Worm (Caenorhabditis elegans) whole organism, young adult: ENCODE data around the gene gpx-3.

Experiments
- B0035.1 ChIP-seq: sonication (generic microtip); optimal IDR thresholded peaks from 2 replicates; lab custom pipeline; 2016; ENCODE audit warnings: missing genetic modification characterization, mild to moderate bottlenecking, missing compliant biosample characterization, missing genotype, missing genetic modification reagents
- C06A6.2 ChIP-seq: fragments of 200-800 bp; sonication (Bioruptor generic); conservative IDR thresholded peaks from 2 replicates; pipeline ENCODE4 v1.3.6; 2022; ENCODE audit warnings: missing genetic modification characterization, missing compliant biosample characterization
- F37B4.10 ChIP-seq: fragments of 200-800 bp; sonication (Bioruptor generic); IDR thresholded peaks from 2 replicates; pipeline ENCODE4 v1.3.6; 2022; ENCODE audit warnings: missing genetic modification characterization, missing compliant biosample characterization
- K12H6.12 ChIP-seq: fragments of 200-800 bp; sonication (Bioruptor generic); optimal IDR thresholded peaks from 2 replicates; lab custom pipeline; 2018; ENCODE audit warnings: mild to moderate bottlenecking, missing genetic modification characterization, missing compliant biosample characterization
- T26A5.8 ChIP-seq: sonication (generic microtip); optimal IDR thresholded peaks from 2 replicates; lab custom pipeline; 2016; ENCODE audit warnings: missing genetic modification characterization, missing compliant biosample characterization
- Y53G8AR.9 ChIP-seq: fragments of 200-800 bp; sonication (Bioruptor generic); conservative IDR thresholded peaks from 2 replicates; pipeline ENCODE4 v1.3.6; 2022; ENCODE audit warnings: missing genetic modification reagents, missing genetic modification characterization, missing compliant biosample characterization
- Y79H2A.3 ChIP-seq: fragments of 200-800 bp; sonication (Bioruptor generic); conservative IDR thresholded peaks from 2 replicates; pipeline ENCODE4 v1.3.6; 2022; ENCODE audit warnings: missing genetic modification reagents, missing genetic modification characterization, missing compliant biosample characterization
- atf-7 ChIP-seq: sonication (generic microtip); optimal IDR thresholded peaks from 2 replicates; lab custom pipeline; 2017; ENCODE audit warnings: mild to moderate bottlenecking, missing genetic modification characterization, missing compliant biosample characterization
- attf-5 ChIP-seq: fragments of 200-800 bp; sonication (Bioruptor generic); optimal IDR thresholded peaks from 2 replicates; lab custom pipeline; 2018; ENCODE audit warnings: mild to moderate bottlenecking, missing genetic modification characterization, missing compliant biosample characterization
- bed-1 ChIP-seq: fragments of 200-800 bp; sonication (Bioruptor generic); IDR thresholded peaks from 2 replicates; pipeline ENCODE4 v1.3.6; 2022; ENCODE audit warnings: missing genetic modification reagents, missing genetic modification characterization, missing compliant biosample characterization
- cebp-1 ChIP-seq, 2 experiments: fragments of 200-800 bp in 1 of 2; sonication (Bioruptor generic) in 1 of 2; sonication (generic microtip) in 1 of 2; IDR thresholded peaks in 1 of 2; optimal IDR thresholded peaks in 1 of 2; 2 replicates each; pipeline versions ENCODE4 v1.3.6 to Lab custom; 2017 to 2022; ENCODE audit warnings: missing compliant biosample characterization in 2 of 2, missing genetic modification characterization in 2 of 2, mild to moderate bottlenecking in 1 of 2, missing genetic modification reagents in 1 of 2, moderate library complexity in 1 of 2
- cebp-2 ChIP-seq: fragments of 200-800 bp; sonication (Bioruptor generic); IDR thresholded peaks from 2 replicates; pipeline ENCODE4 v1.3.6; 2022; ENCODE audit warnings: missing genetic modification characterization, missing compliant biosample characterization
- ceh-100 ChIP-seq: fragments of 200-800 bp; sonication (Bioruptor generic); IDR thresholded peaks from 2 replicates; pipeline ENCODE4 v1.3.6; 2022; ENCODE audit warnings: missing genetic modification reagents, missing genetic modification characterization, missing compliant biosample characterization
- ceh-40 ChIP-seq: fragments of 200-800 bp; sonication (Bioruptor generic); IDR thresholded peaks from 2 replicates; pipeline ENCODE4 v1.3.6; 2022; ENCODE audit warnings: missing genetic modification characterization, missing compliant biosample characterization
- ceh-79 ChIP-seq: sonication (generic microtip); optimal IDR thresholded peaks from 2 replicates; lab custom pipeline; 2017; ENCODE audit warnings: mild to moderate bottlenecking, missing genetic modification characterization, missing compliant biosample characterization
- dox-1 ChIP-seq: fragments of 200-800 bp; sonication (Bioruptor generic); IDR thresholded peaks from 2 replicates; pipeline ENCODE4 v1.3.6; 2022; ENCODE audit warnings: missing genetic modification reagents, missing genetic modification characterization, missing compliant biosample characterization
- dpl-1 ChIP-seq: fragments of 150-350 bp; optimal IDR thresholded peaks from 2 replicates; lab custom pipeline; 2014; ENCODE audit warnings: missing biosample characterization, missing genetic modification reagents, missing genetic modification characterization
- egrh-3 ChIP-seq: fragments of 200-800 bp; sonication (Bioruptor generic); IDR thresholded peaks from 2 replicates; pipeline ENCODE4 v1.3.6; 2022; ENCODE audit warnings: missing genetic modification reagents, missing genetic modification characterization, missing compliant biosample characterization
- ets-4 ChIP-seq: fragments of 200-800 bp; sonication (Bioruptor generic); optimal IDR thresholded peaks from 2 replicates; lab custom pipeline; 2018; ENCODE audit warnings: mild to moderate bottlenecking, missing genetic modification characterization, missing compliant biosample characterization
- fkh-3 ChIP-seq: sonication (generic microtip); optimal IDR thresholded peaks from 2 replicates; lab custom pipeline; 2016; ENCODE audit warnings: mild to moderate bottlenecking, missing genetic modification characterization, missing compliant biosample characterization
- him-1 ChIP-seq: sonication (generic microtip); optimal IDR thresholded peaks from 2 replicates; lab custom pipeline; 2016; ENCODE audit warnings: missing genotype, missing genetic modification reagents, missing genetic modification characterization, missing compliant biosample characterization
- hlh-26 ChIP-seq: fragments of 200-800 bp; sonication (Bioruptor generic); conservative IDR thresholded peaks from 2 replicates; pipeline ENCODE4 v1.3.6; 2022; ENCODE audit warnings: missing genetic modification reagents, missing genetic modification characterization, missing compliant biosample characterization
- let-526 ChIP-seq: fragments of 200-800 bp; sonication (Bioruptor generic); IDR thresholded peaks from 2 replicates; pipeline ENCODE4 v1.3.6; 2022; ENCODE audit warnings: missing genetic modification reagents, missing genetic modification characterization, missing compliant biosample characterization
- let-607 ChIP-seq, 2 experiments: fragments of 200-800 bp in 1 of 2; sonication (Bioruptor generic) in 1 of 2; sonication (generic microtip) in 1 of 2; optimal IDR thresholded peaks; 2 replicates each; lab custom pipeline; 2016 to 2018; ENCODE audit warnings: mild to moderate bottlenecking in 2 of 2, missing compliant biosample characterization in 2 of 2, missing genetic modification characterization in 2 of 2, moderate library complexity in 2 of 2, missing genotype in 1 of 2
- lin-26 ChIP-seq: fragments of 200-800 bp; sonication (Bioruptor generic); IDR thresholded peaks from 2 replicates; pipeline ENCODE4 v1.3.6; 2022; ENCODE audit warnings: missing genetic modification reagents, missing genetic modification characterization, missing compliant biosample characterization
- lin-40 ChIP-seq: sonication (generic microtip); optimal IDR thresholded peaks from 2 replicates; lab custom pipeline; 2016; ENCODE audit warnings: missing genetic modification characterization, mild to moderate bottlenecking, missing compliant biosample characterization, missing genotype, missing genetic modification reagents
- madf-8 ChIP-seq: fragments of 200-800 bp; sonication (Bioruptor generic); conservative IDR thresholded peaks from 2 replicates; pipeline ENCODE4 v1.3.6; 2022; ENCODE audit warnings: missing genetic modification reagents, missing genetic modification characterization, missing compliant biosample characterization
- nfya-2 ChIP-seq: fragments of 200-800 bp; sonication (Bioruptor generic); IDR thresholded peaks from 2 replicates; pipeline ENCODE4 v1.3.6; 2022; ENCODE audit warnings: missing genetic modification reagents, missing genetic modification characterization, missing compliant biosample characterization
- nhr-80 ChIP-seq: sonication (generic microtip); optimal IDR thresholded peaks from 2 replicates; lab custom pipeline; 2016; ENCODE audit warnings: missing genetic modification characterization, missing compliant biosample characterization
- snpc-3.4 ChIP-seq: sonication (generic microtip); optimal IDR thresholded peaks from 2 replicates; lab custom pipeline; 2017; ENCODE audit warnings: missing genetic modification characterization, mild to moderate bottlenecking, missing compliant biosample characterization, antibody characterized with exemption, moderate library complexity, missing genotype, missing genetic modification reagents
- snpc-4 ChIP-seq, 5 experiments: fragments of 150-350 bp in 1 of 5; sonication (generic microtip) in 4 of 5; optimal IDR thresholded peaks; 2 replicates each; lab custom pipeline; 2014 to 2018; ENCODE audit warnings: missing genetic modification characterization in 5 of 5, missing biosample characterization in 3 of 5, antibody characterized with exemption in 2 of 5, mild to moderate bottlenecking in 2 of 5, missing compliant biosample characterization in 2 of 5, missing genotype in 2 of 5, moderate library complexity in 2 of 5, missing genetic modification reagents in 1 of 5
- somi-1 ChIP-seq: fragments of 200-800 bp; sonication (Bioruptor generic); optimal IDR thresholded peaks from 2 replicates; lab custom pipeline; 2018; ENCODE audit warnings: mild to moderate bottlenecking, missing genetic modification characterization, missing compliant biosample characterization
- sptf-2 ChIP-seq: fragments of 200-800 bp; sonication (Bioruptor generic); optimal IDR thresholded peaks from 2 replicates; lab custom pipeline; 2018; ENCODE audit warnings: mild to moderate bottlenecking, missing genetic modification characterization, missing compliant biosample characterization
- tlf-1 ChIP-seq: fragments of 200-800 bp; sonication (Bioruptor generic); optimal IDR thresholded peaks from 2 replicates; lab custom pipeline; 2018; ENCODE audit warnings: mild to moderate bottlenecking, missing genetic modification characterization, missing compliant biosample characterization
- xnd-1 ChIP-seq: sonication (generic microtip); optimal IDR thresholded peaks from 2 replicates; lab custom pipeline; 2016; ENCODE audit warnings: missing genotype, missing genetic modification reagents, missing genetic modification characterization, missing compliant biosample characterization
- zfh-2 ChIP-seq: fragments of 200-800 bp; sonication (Bioruptor generic); conservative IDR thresholded peaks from 2 replicates; pipeline ENCODE4 v1.3.6; 2022; ENCODE audit warnings: missing genetic modification reagents, missing genetic modification characterization, missing compliant biosample characterization
- ztf-18 ChIP-seq: sonication (generic microtip); optimal IDR thresholded peaks from 2 replicates; lab custom pipeline; 2016; ENCODE audit warnings: missing genotype, mild to moderate bottlenecking, missing genetic modification characterization, missing compliant biosample characterization
- ztf-22 ChIP-seq: fragments of 200-800 bp; sonication (Bioruptor generic); optimal IDR thresholded peaks from 2 replicates; lab custom pipeline; 2018; ENCODE audit warnings: mild to moderate bottlenecking, missing genetic modification characterization, moderate library complexity, missing compliant biosample characterization
- ztf-26 ChIP-seq: sonication (generic microtip); optimal IDR thresholded peaks from 2 replicates; lab custom pipeline; 2017; ENCODE audit warnings: missing genetic modification characterization, missing compliant biosample characterization

Gene gpx-3

DNA sequence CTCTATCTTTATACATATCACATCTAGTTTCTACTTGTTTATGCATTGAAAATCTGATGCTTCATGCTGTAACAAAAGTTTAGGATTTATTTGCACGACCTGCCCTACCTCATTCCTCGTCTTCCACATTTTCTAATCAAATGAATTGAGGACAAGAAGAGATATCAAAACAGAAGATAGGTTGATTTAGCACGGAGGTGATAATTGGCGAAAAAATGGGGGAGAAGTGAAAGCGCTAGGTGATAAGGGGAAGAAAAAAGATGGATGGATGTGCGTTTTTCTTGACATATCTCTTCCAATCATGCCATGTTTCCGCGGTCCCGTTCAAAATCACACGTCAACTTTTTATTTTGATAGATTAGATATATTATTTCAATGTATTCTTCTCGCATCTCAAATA, 20.4 kb downstream of the gpx-3 start:
- TF ChIP-seq snpc-4 (GFP tag; optimal IDR thresholded peaks at IDR 0.05; lab: Kevin White, UChicago), result no peak
- no peak for TF ChIP-seq snpc-4 (tag; optimal IDR thresholded peaks at IDR 0.05; lab: Kevin White, UChicago)
- TF ChIP-seq somi-1 (GFP tag; lab: Kevin White, UChicago), result peak; percentile 22

DNA sequence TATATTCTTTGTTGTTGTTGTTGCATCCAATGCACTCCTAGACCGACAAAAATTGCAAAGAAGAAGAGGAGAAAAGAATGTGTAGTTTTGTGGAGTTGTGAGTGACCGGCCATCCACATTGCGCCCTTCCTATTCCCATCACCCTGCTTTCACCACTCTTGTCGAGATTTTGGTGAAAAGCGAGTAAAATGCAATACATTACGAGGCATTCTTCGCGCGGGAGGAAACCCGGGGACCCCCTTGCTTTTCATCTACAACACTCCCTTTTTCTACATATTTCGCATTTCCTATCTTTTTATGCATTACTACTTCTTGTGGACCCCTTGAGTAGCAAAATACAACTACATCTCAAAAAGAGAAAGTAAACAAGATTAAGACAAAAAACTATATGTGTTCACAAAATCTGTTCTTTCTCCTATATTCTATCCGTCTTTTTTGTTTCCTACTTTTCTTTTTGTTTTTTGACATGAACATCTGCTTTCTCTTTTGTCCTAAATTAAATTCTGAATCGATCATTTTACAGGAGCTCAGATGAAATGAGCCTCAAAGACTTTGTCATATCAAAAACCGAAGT, 22.4 kb downstream of the gpx-3 start, which contains the start of gene C11E4.6:
Gene C11E4.6, plus strand, starts transcription at position 524 of the 574 bp plus-strand sequence.
- TF ChIP-seq xnd-1 (tag; lab: Kevin White, UChicago), result no peak
- TF ChIP-seq F37B4.10, result no peak
- no peak for TF ChIP-seq fkh-3 (tag; lab: Kevin White, UChicago)
- TF ChIP-seq cebp-1 (GFP tag; IDR thresholded peaks at IDR 0.05; lab: Robert Waterston, UW), result no peak
- no peak for TF ChIP-seq cebp-1 (tag; optimal IDR thresholded peaks at IDR 0.05; lab: Kevin White, UChicago)
- no peak for TF ChIP-seq C06A6.2 (GFP tag; lab: Robert Waterston, UW)
- TF ChIP-seq nfya-2, result no peak
- TF ChIP-seq, all 124 proteins: peak for 0

DNA sequence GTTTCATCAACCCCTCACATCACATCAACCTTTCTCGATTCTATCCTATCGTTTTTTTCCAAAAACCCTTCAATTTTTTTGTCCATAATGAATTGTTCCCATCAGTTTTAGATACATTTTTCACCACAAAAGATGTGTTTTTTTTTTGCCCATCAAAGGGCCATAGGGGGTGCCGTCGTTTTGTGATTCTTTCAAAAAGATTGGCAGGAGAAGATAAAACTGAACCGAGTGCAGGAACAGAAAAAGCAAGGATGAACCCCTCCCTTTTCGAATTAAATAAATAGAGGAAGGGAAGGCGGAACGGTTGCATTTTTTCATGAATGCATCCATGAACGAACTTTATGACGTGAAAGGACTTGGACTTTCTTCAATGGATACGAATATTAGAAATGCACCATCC, 29.2 kb downstream of the gpx-3 start, which contains the start of gene C11E4.7:
Gene C11E4.7, plus strand, starts transcription at position 301 of the 400 bp plus-strand sequence.
- TF ChIP-seq madf-8 (GFP tag; lab: Robert Waterston, UW) (no peak), cebp-2 (GFP tag; lab: Robert Waterston, UW) (0 out of 2 replicates have a peak, but pooled peaks have one; percentile 33), Y53G8AR.9 (GFP tag; lab: Robert Waterston, UW) (no peak), K12H6.12 (no peak), ztf-22 (no peak), dpl-1 (GFP tag; lab: Kevin White, UChicago) (no peak), lin-40 (tag; lab: Kevin White, UChicago) (peak; percentile 39), egrh-3 (GFP tag; lab: Robert Waterston, UW) (no peak), ztf-26 (tag; lab: Kevin White, UChicago) (peak; percentile 11), ets-4 (GFP tag; lab: Kevin White, UChicago) (no peak)
- TF ChIP-seq, all 124 proteins: peak for 3

ce11 chrX:9620136-9620535, 32.4 kb downstream of the gpx-3 start, which contains the start of gene C11E4.8:
Gene C11E4.8, plus strand, starts transcription at chrX:9620436.
- TF ChIP-seq Y79H2A.3 (GFP tag; lab: Robert Waterston, UW) (no peak), tlf-1 (GFP tag; lab: Kevin White, UChicago) (no peak), attf-5 (no peak)

DNA sequence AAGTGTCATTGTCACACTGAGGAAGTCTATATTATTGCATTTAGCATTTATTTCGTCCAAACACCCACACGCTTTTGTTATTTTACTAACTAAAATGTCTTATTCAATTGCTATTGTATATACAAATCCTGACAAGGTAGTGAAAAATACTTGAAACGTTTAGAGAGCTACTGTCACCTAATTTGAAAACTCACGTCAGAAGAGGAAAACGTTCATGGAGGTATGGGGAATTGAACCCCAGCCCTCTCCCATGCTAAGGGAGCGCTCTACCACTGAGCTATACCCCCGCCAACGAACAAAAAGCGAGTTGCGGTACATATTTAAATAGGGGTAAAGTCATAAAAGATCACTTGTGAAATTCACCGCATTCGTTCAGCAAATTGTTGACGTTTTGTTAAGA, 34.9 kb downstream of the gpx-3 start:
- TF ChIP-seq zfh-2 (GFP tag; lab: Robert Waterston, UW), result no peak
- TF ChIP-seq bed-1, result no peak
- TF ChIP-seq hlh-26 (GFP tag; lab: Robert Waterston, UW), result 0 out of 2 replicates have a peak, but pooled peaks have one; percentile 41
- TF ChIP-seq T26A5.8 (tag; lab: Kevin White, UChicago), result peak; percentile 19
- peak; percentile 42 for TF ChIP-seq ceh-79 (tag; lab: Kevin White, UChicago)
- no peak for TF ChIP-seq C06A6.2 (GFP tag; lab: Robert Waterston, UW)
- 0 out of 2 replicates have a peak, but pooled peaks have one; percentile 9 for TF ChIP-seq ceh-100 (GFP tag; lab: Robert Waterston, UW)
- TF ChIP-seq let-526 (GFP tag; lab: Robert Waterston, UW), result no peak
- TF ChIP-seq dox-1 (GFP tag; lab: Robert Waterston, UW), result peak; percentile 78; the same call in 1 of the 2 replicates
- TF ChIP-seq tlf-1 (GFP tag; lab: Kevin White, UChicago), result peak; percentile 29
- peak; percentile 70 for TF ChIP-seq ztf-18 (tag; lab: Kevin White, UChicago)
- TF ChIP-seq ceh-40, result peak; percentile 66
- TF ChIP-seq nhr-80 (tag; lab: Kevin White, UChicago), result peak; percentile 39
- peak; percentile 94 for TF ChIP-seq lin-26 (GFP tag; lab: Robert Waterston, UW)
- peak; percentile 74 for TF ChIP-seq atf-7 (tag; lab: Kevin White, UChicago)
- peak; percentile 24 for TF ChIP-seq B0035.1
- TF ChIP-seq let-607 (tag; optimal IDR thresholded peaks at IDR 0.05; lab: Kevin White, UChicago), result peak in 1 of 2 experiments; percentile 34
- TF ChIP-seq sptf-2, result peak; percentile 52
- peak; percentile 83 for TF ChIP-seq snpc-3.4
- peak; percentile 89 for TF ChIP-seq him-1 (tag; lab: Kevin White, UChicago)
- TF ChIP-seq ztf-26 (tag; lab: Kevin White, UChicago), result no peak
